Fruit fly (Drosophila melanogaster) whole organism, embryonic: ENCODE measurements around the gene CG34179.

ENCODE experiments used
- CG10565 ChIP-seq: fragments of 200-800 bp; sonication (Bioruptor generic); optimal IDR thresholded peaks from 3 replicates; lab custom pipeline; 2016; ENCODE audit warnings: missing biosample characterization, mild to moderate bottlenecking, missing genetic modification characterization
- CG11093 ChIP-seq: fragments of 200-800 bp; sonication (Bioruptor generic); IDR thresholded peaks from 3 replicates; pipeline ENCODE4 v1.3.6; 2022; ENCODE audit warnings: missing biosample characterization, missing genetic modification characterization
- CG12659 ChIP-seq: fragments of 200-800 bp; sonication (Bioruptor generic); optimal IDR thresholded peaks from 3 replicates; lab custom pipeline; 2017; ENCODE audit warnings: mild to moderate bottlenecking, missing biosample characterization, missing genetic modification reagents, missing genetic modification characterization
- CG14441 ChIP-seq: fragments of 200-800 bp; sonication (Bioruptor generic); IDR thresholded peaks from 2 replicates; pipeline ENCODE4 v1.3.6; 2022; ENCODE audit warnings: missing biosample characterization, missing genetic modification characterization
- CG17359 ChIP-seq: fragments of 200-800 bp; sonication (Bioruptor generic); optimal IDR thresholded peaks from 3 replicates; lab custom pipeline; 2018; ENCODE audit warnings: missing biosample characterization, mild to moderate bottlenecking, missing genetic modification characterization, moderate library complexity
- CG17361 ChIP-seq: fragments of 200-800 bp; sonication (Bioruptor generic); IDR thresholded peaks from 3 replicates; pipeline ENCODE4 v1.3.6; 2022; ENCODE audit warnings: missing biosample characterization, missing genetic modification characterization
- CG2678 ChIP-seq: fragments of 200-800 bp; sonication (Bioruptor generic); optimal IDR thresholded peaks from 3 replicates; lab custom pipeline; 2019; ENCODE audit warnings: missing biosample characterization, mild to moderate bottlenecking, missing genetic modification characterization, moderate library complexity
- CG3065 ChIP-seq: fragments of 200-800 bp; sonication (Bioruptor generic); optimal IDR thresholded peaks from 2 replicates; lab custom pipeline; 2016; ENCODE audit warnings: missing biosample characterization, missing genetic modification characterization
- CG31441 ChIP-seq: fragments of 200-800 bp; sonication (Bioruptor generic); IDR thresholded peaks from 2 replicates; pipeline ENCODE4 v1.3.6; 2022; ENCODE audit warnings: missing biosample characterization, missing genetic modification characterization
- CG32767 ChIP-seq: fragments of 200-800 bp; sonication (Bioruptor generic); IDR thresholded peaks from 2 replicates; pipeline ENCODE4 v1.3.6; 2022; ENCODE audit warnings: missing biosample characterization, missing genetic modification characterization
- CG3995 ChIP-seq: fragments of 200-800 bp; sonication (Bioruptor generic); optimal IDR thresholded peaks from 3 replicates; lab custom pipeline; 2016; ENCODE audit warnings: missing biosample characterization, missing genetic modification characterization
- CG4282 ChIP-seq: fragments of 200-800 bp; sonication (Bioruptor generic); optimal IDR thresholded peaks from 2 replicates; lab custom pipeline; 2016; ENCODE audit warnings: missing biosample characterization, missing genetic modification characterization
- CG4328 ChIP-seq: fragments of 200-800 bp; sonication (Bioruptor generic); optimal IDR thresholded peaks from 3 replicates; lab custom pipeline; 2017; ENCODE audit warnings: missing biosample characterization, missing genetic modification reagents, missing genetic modification characterization
- CG4424 ChIP-seq: fragments of 200-800 bp; sonication (Bioruptor generic); optimal IDR thresholded peaks from 3 replicates; lab custom pipeline; 2016; ENCODE audit warnings: missing biosample characterization, missing genetic modification characterization
- CG4820 ChIP-seq: fragments of 200-800 bp; sonication (Bioruptor generic); optimal IDR thresholded peaks from 3 replicates; lab custom pipeline; 2016; ENCODE audit warnings: missing biosample characterization, missing genetic modification characterization
- CG6272 ChIP-seq: fragments of 200-800 bp; sonication (Bioruptor generic); IDR thresholded peaks from 2 replicates; pipeline ENCODE4 v1.3.6; 2022; ENCODE audit warnings: missing biosample characterization, missing genetic modification characterization
- CG7786 ChIP-seq: fragments of 200-800 bp; sonication (Bioruptor generic); optimal IDR thresholded peaks from 2 replicates; lab custom pipeline; 2016; ENCODE audit warnings: missing biosample characterization, missing genetic modification characterization
- CG7839 ChIP-seq: fragments of 200-800 bp; sonication (Bioruptor generic); optimal IDR thresholded peaks from 3 replicates; lab custom pipeline; 2018; ENCODE audit warnings: missing biosample characterization, mild to moderate bottlenecking, missing genetic modification characterization, moderate library complexity
- CG8281 ChIP-seq: fragments of 200-800 bp; sonication (Bioruptor generic); optimal IDR thresholded peaks from 2 replicates; lab custom pipeline; 2018; ENCODE audit warnings: missing biosample characterization, mild to moderate bottlenecking, missing genetic modification characterization, moderate library complexity
- CG8290 ChIP-seq, 3 experiments: fragments of 200-800 bp; sonication (Bioruptor generic); optimal IDR thresholded peaks; 2 replicates each; lab custom pipeline; 2016 to 2019; ENCODE audit warnings: missing biosample characterization in 3 of 3, missing genetic modification characterization in 3 of 3, mild to moderate bottlenecking in 2 of 3, moderate library complexity in 1 of 3
- CG8359 ChIP-seq: fragments of 200-800 bp; sonication (Bioruptor generic); optimal IDR thresholded peaks from 2 replicates; lab custom pipeline; 2017; ENCODE audit warnings: missing biosample characterization, mild to moderate bottlenecking, missing genetic modification characterization, borderline replicate concordance
- CG9932 ChIP-seq: fragments of 200-800 bp; sonication (Bioruptor generic); IDR thresholded peaks from 2 replicates; pipeline ENCODE4 v1.3.6; 2022; ENCODE audit warnings: missing biosample characterization, missing genetic modification characterization
- CoRest ChIP-seq: fragments of 200-800 bp; sonication (Bioruptor generic); optimal IDR thresholded peaks from 3 replicates; lab custom pipeline; 2018; ENCODE audit warnings: missing biosample characterization, mild to moderate bottlenecking, missing genetic modification characterization, moderate library complexity
- D19B ChIP-seq: fragments of 200-800 bp; sonication (Bioruptor generic); optimal IDR thresholded peaks from 2 replicates; lab custom pipeline; 2017; ENCODE audit warnings: missing biosample characterization, mild to moderate bottlenecking, missing genetic modification characterization
- Deaf1 ChIP-seq: fragments of 200-800 bp; optimal IDR thresholded peaks from 3 replicates; lab custom pipeline; 2019; ENCODE audit warnings: missing biosample characterization, mild to moderate bottlenecking, missing genetic modification characterization, moderate library complexity
- E2f2 ChIP-seq: fragments of 200-800 bp; sonication (Bioruptor generic); IDR thresholded peaks from 2 replicates; pipeline ENCODE4 v1.3.6; 2022; ENCODE audit warnings: missing biosample characterization, missing genetic modification characterization
- ERR ChIP-seq: fragments of 200-800 bp; sonication (Bioruptor generic); optimal IDR thresholded peaks from 2 replicates; lab custom pipeline; 2016; ENCODE audit warnings: missing biosample characterization, missing genetic modification characterization
- Eip74EF ChIP-seq, 2 experiments: fragments of 200-800 bp in 1 of 2; fragments of >200 bp in 1 of 2; sonication (Bioruptor generic) in 1 of 2; optimal IDR thresholded peaks; 2 replicates each; lab custom pipeline; 2017 to 2019; ENCODE audit warnings: missing biosample characterization in 2 of 2, missing genetic modification characterization in 2 of 2, mild to moderate bottlenecking in 1 of 2, moderate library complexity in 1 of 2
- Elba2 ChIP-seq: fragments of 200-800 bp; sonication (Bioruptor generic); optimal IDR thresholded peaks from 3 replicates; lab custom pipeline; 2016; ENCODE audit warnings: missing biosample characterization, missing genetic modification characterization
- Gsc ChIP-seq: fragments of 200-800 bp; sonication (Bioruptor generic); IDR thresholded peaks from 2 replicates; pipeline ENCODE4 v1.3.6; 2022; ENCODE audit warnings: missing biosample characterization, missing genetic modification characterization
- HHEX ChIP-seq: fragments of 200-800 bp; sonication (Bioruptor generic); optimal IDR thresholded peaks from 3 replicates; lab custom pipeline; 2017; ENCODE audit warnings: missing biosample characterization, mild to moderate bottlenecking, missing genetic modification characterization, missing genetic modification reagents
- Hr3 ChIP-seq: fragments of 200-800 bp; sonication (Bioruptor generic); optimal IDR thresholded peaks from 3 replicates; lab custom pipeline; 2016; ENCODE audit warnings: missing biosample characterization, missing genetic modification characterization
- Meics ChIP-seq: fragments of 200-800 bp; sonication (Bioruptor generic); optimal IDR thresholded peaks from 2 replicates; lab custom pipeline; 2017; ENCODE audit warnings: missing biosample characterization, mild to moderate bottlenecking, missing genetic modification characterization
- Myb ChIP-seq: fragments of 200-800 bp; sonication (Bioruptor generic); optimal IDR thresholded peaks from 2 replicates; lab custom pipeline; 2016; ENCODE audit warnings: missing biosample characterization, missing genetic modification characterization
- NFAT ChIP-seq: fragments of 200-800 bp; sonication (Bioruptor generic); IDR thresholded peaks from 2 replicates; pipeline ENCODE4 v1.3.6; 2022; ENCODE audit warnings: missing biosample characterization, missing genetic modification characterization
- NfI ChIP-seq: fragments of 200-800 bp; sonication (Bioruptor generic); optimal IDR thresholded peaks from 3 replicates; lab custom pipeline; 2018; ENCODE audit warnings: missing biosample characterization, mild to moderate bottlenecking, missing genetic modification characterization, moderate library complexity
- aop ChIP-seq: fragments of 200-800 bp; sonication (Bioruptor generic); IDR thresholded peaks from 2 replicates; pipeline ENCODE4 v1.3.6; 2022; ENCODE audit warnings: missing biosample characterization, missing genetic modification characterization
- chif ChIP-seq, 2 experiments: fragments of 200-800 bp; sonication (Bioruptor generic); optimal IDR thresholded peaks; 3 replicates each; lab custom pipeline; 2016; ENCODE audit warnings: missing biosample characterization in 2 of 2, missing genetic modification characterization in 2 of 2
- chm ChIP-seq: fragments of 200-800 bp; sonication (Bioruptor generic); IDR thresholded peaks from 2 replicates; pipeline ENCODE4 v1.3.6; 2022; ENCODE audit warnings: missing biosample characterization, missing genetic modification characterization
- crp ChIP-seq, 2 experiments: fragments of 200-800 bp; sonication (Bioruptor generic); optimal IDR thresholded peaks; 2 replicates in 1 of 2; 3 replicates in 1 of 2; lab custom pipeline; 2017; ENCODE audit warnings: missing biosample characterization in 2 of 2, missing genetic modification characterization in 2 of 2, mild to moderate bottlenecking in 1 of 2, moderate library complexity in 1 of 2
- gsb ChIP-seq: fragments of 200-800 bp; sonication (Bioruptor generic); IDR thresholded peaks from 2 replicates; pipeline ENCODE4 v1.3.6; 2022; ENCODE audit warnings: missing biosample characterization, missing genetic modification characterization
- jumu ChIP-seq: fragments of 200-800 bp; sonication (Bioruptor generic); optimal IDR thresholded peaks from 3 replicates; lab custom pipeline; 2016; ENCODE audit warnings: missing biosample characterization, missing genetic modification characterization
- onecut ChIP-seq: fragments of 200-800 bp; sonication (Bioruptor generic); IDR thresholded peaks from 2 replicates; pipeline ENCODE4 v1.3.6; 2022; ENCODE audit warnings: missing biosample characterization, missing genetic modification characterization
- org-1 ChIP-seq: fragments of 200-800 bp; sonication (Bioruptor generic); optimal IDR thresholded peaks from 2 replicates; lab custom pipeline; 2017; ENCODE audit warnings: missing biosample characterization, missing genetic modification characterization
- pho ChIP-seq: fragments of 200-800 bp; sonication (Bioruptor generic); optimal IDR thresholded peaks from 2 replicates; lab custom pipeline; 2016; ENCODE audit warnings: missing biosample characterization, missing genetic modification characterization
- schlank ChIP-seq: fragments of 200-800 bp; sonication (Bioruptor generic); optimal IDR thresholded peaks from 2 replicates; lab custom pipeline; 2018; ENCODE audit warnings: missing biosample characterization, mild to moderate bottlenecking, missing genetic modification characterization
- sd ChIP-seq: fragments of 200-800 bp; sonication (Bioruptor generic); optimal IDR thresholded peaks from 3 replicates; lab custom pipeline; 2018; ENCODE audit warnings: missing biosample characterization, mild to moderate bottlenecking, missing genetic modification characterization, moderate library complexity
- vfl ChIP-seq: fragments of 200-800 bp; sonication (Bioruptor generic); optimal IDR thresholded peaks from 2 replicates; lab custom pipeline; 2016; ENCODE audit warnings: missing biosample characterization, missing genetic modification characterization

The CG34179 gene

DNA sequence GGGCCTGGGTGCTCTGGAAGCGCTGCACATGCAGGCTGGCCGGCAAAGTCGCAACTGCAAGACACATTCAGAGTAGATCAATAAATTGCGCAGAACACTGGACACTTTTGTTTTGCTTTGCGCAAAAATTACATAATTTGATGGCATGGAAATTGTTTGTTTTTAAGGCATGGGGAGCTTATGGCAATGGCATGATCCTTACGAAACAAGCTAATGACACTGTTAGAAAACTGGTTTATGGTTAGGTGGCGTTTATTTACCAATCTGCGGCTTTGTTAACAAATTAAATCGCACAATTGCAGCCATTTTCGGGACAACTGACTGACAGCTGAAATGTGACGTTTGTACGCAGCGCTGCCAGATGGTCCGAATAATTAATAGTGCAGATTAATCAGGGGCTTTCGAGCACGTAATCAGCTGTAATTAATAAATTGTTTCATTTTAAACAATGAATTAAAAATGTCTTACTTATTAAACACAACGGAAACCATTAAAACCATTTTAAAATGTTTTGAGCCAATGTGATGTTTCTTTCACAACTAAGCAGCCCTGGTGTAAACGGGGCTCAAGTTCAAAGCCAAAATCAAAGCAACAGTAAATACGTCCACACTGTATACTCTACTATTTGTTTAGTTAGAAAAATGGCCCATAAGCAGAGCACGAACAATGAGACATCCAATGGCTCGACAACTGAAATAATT lies 14.0 kb upstream of the CG34179 start, which contains the start of the genes ND-51 and CG13994 (continued):
- TF ChIP-seq jumu (peak; percentile 86), CG2678 (tag; lab: Kevin White, UChicago) (peak; percentile 83), CG31441 (GFP tag; lab: Robert Waterston, UW) (no peak), CG11093 (GFP tag; lab: Robert Waterston, UW) (peak; percentile 71; the same call in 2 of the 3 replicates), CG17361 (peak; percentile 82; the same call in 2 of the 3 replicates), CG4328 (GFP tag; lab: Kevin White, UChicago) (peak; percentile 78), CG6272 (peak; percentile 70), CG10565 (GFP tag; lab: Kevin White, UChicago) (peak; percentile 20), Myb (peak; percentile 68), chm (GFP tag; lab: Robert Waterston, UW) (peak; percentile 70; the same call in 1 of the 2 replicates), D19B (GFP tag; lab: Kevin White, UChicago) (peak; percentile 63), CG12659 (GFP tag; lab: Kevin White, UChicago) (peak; percentile 93), CG8359 (GFP tag; lab: Kevin White, UChicago) (peak; percentile 11), gsb (GFP tag; lab: Robert Waterston, UW) (peak; percentile 50; the same call in 1 of the 2 replicates), Eip74EF (GFP tag; optimal IDR thresholded peaks at IDR 0.05; lab: Kevin White, UChicago) (no peak), NfI (peak; percentile 87), CG4282 (GFP tag; lab: Kevin White, UChicago) (peak; percentile 40), HHEX (GFP tag; lab: Kevin White, UChicago) (peak; percentile 68), NFAT (GFP tag; lab: Robert Waterston, UW) (peak; percentile 85), vfl (GFP tag; lab: Kevin White, UChicago) (peak; percentile 69), Gsc (GFP tag; lab: Robert Waterston, UW) (peak; percentile 25; the same call in 1 of the 2 replicates), CG9932 (GFP tag; lab: Robert Waterston, UW) (peak; percentile 89), CG32767 (GFP tag; lab: Robert Waterston, UW) (peak; percentile 59; the same call in 1 of the 2 replicates), sd (no peak), crp (GFP tag; optimal IDR thresholded peaks at IDR 0.05; lab: Kevin White, UChicago) (peak; percentile 40 to 86), Meics (peak; percentile 79), chif (GFP tag; optimal IDR thresholded peaks at IDR 0.05; lab: Kevin White, UChicago) (peak; percentile 68 to 79), Elba2 (peak; percentile 94), Hr3 (GFP tag; lab: Kevin White, UChicago) (peak; percentile 78), ERR (GFP tag; lab: Kevin White, UChicago) (peak; percentile 83), aop (0 out of 2 replicates have a peak, but pooled peaks have one; percentile 25), CG3995 (GFP tag; lab: Kevin White, UChicago) (peak; percentile 46), CG14441 (GFP tag; lab: Robert Waterston, UW) (peak; percentile 83), schlank (tag; lab: Kevin White, UChicago) (peak; percentile 52), Deaf1 (tag; lab: Kevin White, UChicago) (no peak), E2f2 (peak; percentile 64; the same call in 1 of the 2 replicates), pho (GFP tag; lab: Kevin White, UChicago) (peak; percentile 88), onecut (GFP tag; lab: Robert Waterston, UW) (peak; percentile 41; the same call in 1 of the 2 replicates), CG17359 (tag; lab: Kevin White, UChicago) (peak; percentile 82), CG8290 (GFP tag; optimal IDR thresholded peaks at IDR 0.05; lab: Kevin White, UChicago) (peak; percentile 72), CG8290 (tag; optimal IDR thresholded peaks at IDR 0.05; lab: Kevin White, UChicago) (peak; percentile 57 to 83), CG8281 (tag; lab: Kevin White, UChicago) (peak; percentile 34), org-1 (GFP tag; lab: Kevin White, UChicago) (no peak), CG7839 (tag; lab: Kevin White, UChicago) (peak; percentile 84), CG4424 (GFP tag; lab: Kevin White, UChicago) (peak; percentile 71), CG7786 (peak; percentile 73), CoRest (tag; lab: Kevin White, UChicago) (peak; percentile 90), CG4820 (GFP tag; lab: Kevin White, UChicago) (peak; percentile 82), CG3065 (GFP tag; lab: Kevin White, UChicago) (peak; percentile 43)
